Worm (Caenorhabditis elegans) whole organism, L2 larva: ENCODE measurements around the gene C13B9.2.

Experiments
- C34F6.9 ChIP-seq: fragments of 150-350 bp; optimal IDR thresholded peaks from 2 replicates; lab custom pipeline; 2014; ENCODE audit warnings: missing biosample characterization, missing genetic modification characterization
- F13H6.1 ChIP-seq: sonication (generic microtip); optimal IDR thresholded peaks from 2 replicates; lab custom pipeline; 2016; ENCODE audit warnings: missing genetic modification characterization, missing compliant biosample characterization
- aly-2 ChIP-seq: fragments of 150-350 bp; optimal IDR thresholded peaks from 2 replicates; lab custom pipeline; 2014; ENCODE audit warnings: missing biosample characterization, missing genetic modification characterization
- lsy-2 ChIP-seq, 2 experiments: fragments of 150-350 bp in 1 of 2; sonication (generic microtip) in 1 of 2; optimal IDR thresholded peaks; 2 replicates each; lab custom pipeline; 2014 to 2017; ENCODE audit warnings: missing biosample characterization in 2 of 2, missing genetic modification characterization in 2 of 2
- nhr-129 ChIP-seq: fragments of 150-350 bp; optimal IDR thresholded peaks from 2 replicates; lab custom pipeline; 2014; ENCODE audit warnings: missing biosample characterization, missing genetic modification characterization
- sma-3 ChIP-seq: sonication (generic microtip); optimal IDR thresholded peaks from 2 replicates; lab custom pipeline; 2016; ENCODE audit warnings: missing genetic modification reagents, missing genetic modification characterization, missing compliant biosample characterization
- snpc-4 ChIP-seq: fragments of 150-350 bp; optimal IDR thresholded peaks from 2 replicates; lab custom pipeline; 2014; ENCODE audit warnings: missing biosample characterization, missing genetic modification characterization
- unc-55 ChIP-seq: fragments of 150-350 bp; sonication (generic microtip); optimal IDR thresholded peaks from 3 replicates; lab custom pipeline; 2014; ENCODE audit warnings: missing biosample characterization, missing genetic modification reagents, missing genetic modification characterization
- zag-1 ChIP-seq: fragments of 150-350 bp; optimal IDR thresholded peaks from 2 replicates; lab custom pipeline; 2014; ENCODE audit warnings: missing biosample characterization, missing genetic modification characterization

The C13B9.2 gene

ce11 chrIII:6655830-6656229 lies 35.8 kb downstream of the C13B9.2 start:
- TF ChIP-seq nhr-129 (tag; lab: Kevin White, UChicago) (peak; percentile 48), snpc-4 (tag; lab: Kevin White, UChicago) (peak; percentile 26), lsy-2 (tag; optimal IDR thresholded peaks at IDR 0.05; lab: Kevin White, UChicago) (peak in 1 of 2 experiments; percentile 52), C34F6.9 (tag; lab: Kevin White, UChicago) (peak; percentile 30), sma-3 (no peak), F13H6.1 (tag; lab: Kevin White, UChicago) (peak; percentile 18), zag-1 (tag; lab: Kevin White, UChicago) (peak; percentile 47), unc-55 (no peak)

ce11 chrIII:6670737-6671242 lies 50.7 kb downstream of the C13B9.2 start:
- TF ChIP-seq aly-2 (no peak), unc-55 (peak; percentile 5)
